Worm (Caenorhabditis elegans) whole organism, L4/young adult: Measurements from ENCODE around the gene sams-5.
"Not testable (repeated sequence)": the region's sequence is repeated elsewhere in the genome, so short reads cannot be mapped to it uniquely, and the experiment has no call there.

ENCODE experiments used
- W03F9.2 ChIP-seq: fragments of 150-350 bp; optimal IDR thresholded peaks from 2 replicates; lab custom pipeline; 2014; ENCODE audit warnings: missing biosample characterization, missing genetic modification characterization
- dao-5 ChIP-seq: sonication (generic microtip); optimal IDR thresholded peaks from 2 replicates; lab custom pipeline; 2016; ENCODE audit warnings: missing genotype, missing genetic modification characterization, moderate library complexity, missing compliant biosample characterization
- him-1 ChIP-seq: sonication (generic microtip); optimal IDR thresholded peaks from 2 replicates; lab custom pipeline; 2016; ENCODE audit warnings: missing genotype, missing genetic modification reagents, missing genetic modification characterization, missing compliant biosample characterization

The sams-5 gene

ce11 chrIV:6284277-6284676 lies 5.0 kb upstream of the sams-5 start, which contains the start of gene ops-1:
Gene ops-1 (minus strand): TSS chrIV:6284377.
- TF ChIP-seq W03F9.2 (tag; lab: Kevin White, UChicago) (no peak), him-1 (tag; lab: Kevin White, UChicago) (no peak), dao-5 (tag; lab: Kevin White, UChicago) (no peak)

ce11 chrIV:6282143-6282542 lies 2.8 kb upstream of the sams-5 start, which contains the start of gene srv-32:
Gene srv-32 (minus strand): TSS chrIV:6282243.
- TF ChIP-seq W03F9.2 (tag; lab: Kevin White, UChicago) (no peak), dao-5 (tag; lab: Kevin White, UChicago) (no peak), him-1 (tag; lab: Kevin White, UChicago) (no peak)

ce11 chrIV:6275671-6276209 lies 3.6 kb downstream of the sams-5 start, which contains the start of the genes aat-4 and T13A10.1:
Gene aat-4 (minus strand): TSS chrIV:6275721.
Gene T13A10.1 (plus strand): TSS chrIV:6276081.
- no peak for TF ChIP-seq W03F9.2 (tag; lab: Kevin White, UChicago)
- no peak for TF ChIP-seq him-1 (tag; lab: Kevin White, UChicago)
- TF ChIP-seq dao-5 (tag; lab: Kevin White, UChicago): no peak

ce11 chrIV:6271923-6272322 lies 7.4 kb downstream of the sams-5 start, which contains the start of gene srv-31:
Gene srv-31 (minus strand): TSS chrIV:6272023.
- TF ChIP-seq W03F9.2 (tag; lab: Kevin White, UChicago) (no peak), dao-5 (tag; lab: Kevin White, UChicago) (no peak), him-1 (tag; lab: Kevin White, UChicago) (no peak)

- TF ChIP-seq him-1 (tag; lab: Kevin White, UChicago): no peak
- no peak for TF ChIP-seq W03F9.2 (tag; lab: Kevin White, UChicago)
- TF ChIP-seq dao-5 (tag; lab: Kevin White, UChicago): no peak
Observed at ce11 chrIV:6269346-6269745, 10.0 kb downstream of the sams-5 start, which contains the start of gene srv-30. Gene srv-30 (minus strand): TSS chrIV:6269446.

ce11 chrIV:6266499-6266898 lies 12.8 kb downstream of the sams-5 start, which contains the start of gene srv-29:
Gene srv-29 (minus strand): TSS chrIV:6266599.
- TF ChIP-seq dao-5 (tag; lab: Kevin White, UChicago) (no peak), him-1 (tag; lab: Kevin White, UChicago) (no peak), W03F9.2 (tag; lab: Kevin White, UChicago) (no peak)

ce11 chrIV:6263244-6263643 lies 16.1 kb downstream of the sams-5 start, which contains the start of gene srv-28:
Gene srv-28 (minus strand): TSS chrIV:6263344.
- TF ChIP-seq him-1 (tag; lab: Kevin White, UChicago) (no peak), W03F9.2 (tag; lab: Kevin White, UChicago) (no peak), dao-5 (tag; lab: Kevin White, UChicago) (no peak)

- TF ChIP-seq dao-5 (tag; lab: Kevin White, UChicago): no peak
- no peak for TF ChIP-seq W03F9.2 (tag; lab: Kevin White, UChicago)
- TF ChIP-seq him-1 (tag; lab: Kevin White, UChicago): no peak
Observed at ce11 chrIV:6259732-6260131, 19.6 kb downstream of the sams-5 start, which contains the start of gene nlp-16. Gene nlp-16 (minus strand): TSS chrIV:6259832.

- no peak for TF ChIP-seq W03F9.2 (tag; lab: Kevin White, UChicago)
- no peak for TF ChIP-seq dao-5 (tag; lab: Kevin White, UChicago)
- no peak for TF ChIP-seq him-1 (tag; lab: Kevin White, UChicago)
Observed at ce11 chrIV:6258967-6259366, 20.4 kb downstream of the sams-5 start.

ce11 chrIV:6254635-6255034 lies 24.7 kb downstream of the sams-5 start, which contains the start of gene T13A10.64:
Gene T13A10.64 (plus strand): TSS chrIV:6254935.
- TF ChIP-seq dao-5 (tag; lab: Kevin White, UChicago) (no peak), him-1 (tag; lab: Kevin White, UChicago) (no peak), W03F9.2 (tag; lab: Kevin White, UChicago) (no peak)

ce11 chrIV:6253000-6253399 lies 26.3 kb downstream of the sams-5 start, which contains the start of gene T13A10.2:
Gene T13A10.2 (plus strand): TSS chrIV:6253300.
- TF ChIP-seq W03F9.2, him-1, dao-5 (tag; lab: Kevin White, UChicago): not testable (repeated sequence)

ce11 chrIV:6249591-6249990 lies 29.7 kb downstream of the sams-5 start, which contains the start of gene F58F9.1:
Gene F58F9.1 (plus strand): TSS chrIV:6249841.
- TF ChIP-seq W03F9.2 (tag; lab: Kevin White, UChicago) (no peak), dao-5 (tag; lab: Kevin White, UChicago) (no peak), him-1 (tag; lab: Kevin White, UChicago) (no peak)

ce11 chrIV:6248486-6248885 lies 30.8 kb downstream of the sams-5 start, which contains the start of gene acox-3:
Gene acox-3 (minus strand): TSS chrIV:6248492.
- no peak for TF ChIP-seq dao-5 (tag; lab: Kevin White, UChicago)
- no peak for TF ChIP-seq him-1 (tag; lab: Kevin White, UChicago)
- no peak for TF ChIP-seq W03F9.2 (tag; lab: Kevin White, UChicago)
